Worm (Caenorhabditis elegans) whole organism, early embryonic: ENCODE data around the gene C42D4.3.
A peak's percentile ranks its signal among the peaks of the same experiment; 100 is the strongest.

Experiments used
- B0310.2 ChIP-seq: sonication (generic microtip); optimal IDR thresholded peaks from 2 replicates; lab custom pipeline; 2016; ENCODE audit warnings: mild to moderate bottlenecking, missing genetic modification characterization, missing compliant biosample characterization
- F13C5.2 ChIP-seq: sonication (generic microtip); optimal IDR thresholded peaks from 2 replicates; lab custom pipeline; 2017; ENCODE audit warnings: mild to moderate bottlenecking, missing genetic modification characterization, inconsistent platforms, missing compliant biosample characterization
- aly-1 ChIP-seq: sonication (generic microtip); optimal IDR thresholded peaks from 2 replicates; lab custom pipeline; 2016; ENCODE audit warnings: missing genetic modification characterization, missing compliant biosample characterization
- ama-1 ChIP-seq: fragments of 150-350 bp; optimal IDR thresholded peaks from 2 replicates; lab custom pipeline; 2014
- ceh-13 ChIP-seq: fragments of 200-800 bp; sonication (Bioruptor generic); optimal IDR thresholded peaks from 2 replicates; lab custom pipeline; 2018; ENCODE audit warnings: mild to moderate bottlenecking, missing genetic modification characterization, missing compliant biosample characterization
- ceh-36 ChIP-seq: sonication (generic microtip); optimal IDR thresholded peaks from 2 replicates; lab custom pipeline; 2016; ENCODE audit warnings: missing genetic modification characterization, inconsistent platforms, missing compliant biosample characterization
- ets-7 ChIP-seq: sonication (generic microtip); optimal IDR thresholded peaks from 2 replicates; lab custom pipeline; 2016; ENCODE audit warnings: missing genotype, missing genetic modification characterization, missing compliant biosample characterization
- flt-1 ChIP-seq: fragments of 200-800 bp; sonication (Bioruptor generic); IDR thresholded peaks from 2 replicates; pipeline ENCODE4 v1.3.6; 2022; ENCODE audit warnings: missing genetic modification characterization, missing compliant biosample characterization
- hmbx-1 ChIP-seq: sonication (generic microtip); optimal IDR thresholded peaks from 2 replicates; lab custom pipeline; 2016; ENCODE audit warnings: mild to moderate bottlenecking, missing genetic modification characterization, missing compliant biosample characterization
- hmg-4 ChIP-seq: fragments of 200-800 bp; sonication (Bioruptor generic); optimal IDR thresholded peaks from 2 replicates; lab custom pipeline; 2018; ENCODE audit warnings: mild to moderate bottlenecking, missing genetic modification characterization, missing compliant biosample characterization
- hnd-1 ChIP-seq: sonication (generic microtip); optimal IDR thresholded peaks from 2 replicates; lab custom pipeline; 2016; ENCODE audit warnings: missing genetic modification characterization, missing compliant biosample characterization
- pes-1 ChIP-seq: fragments of 200-800 bp; sonication (Bioruptor generic); IDR thresholded peaks from 2 replicates; pipeline ENCODE4 v1.3.6; 2022; ENCODE audit warnings: missing genetic modification reagents, missing genetic modification characterization, missing compliant biosample characterization
- scrt-1 ChIP-seq: fragments of 200-800 bp; sonication (Bioruptor generic); IDR thresholded peaks from 2 replicates; pipeline ENCODE4 v1.3.6; 2022; ENCODE audit warnings: missing genetic modification characterization, missing compliant biosample characterization
- sea-1 ChIP-seq: fragments of 200-800 bp; sonication (Bioruptor generic); conservative IDR thresholded peaks from 2 replicates; pipeline ENCODE4 v1.3.6; 2022; ENCODE audit warnings: missing genetic modification characterization, missing compliant biosample characterization
- tbx-11 ChIP-seq: fragments of 200-800 bp; sonication (Bioruptor generic); IDR thresholded peaks from 2 replicates; pipeline ENCODE4 v1.3.6; 2022; ENCODE audit warnings: missing genetic modification characterization, missing compliant biosample characterization
- tbx-37 ChIP-seq: fragments of 200-800 bp; sonication (Bioruptor generic); conservative IDR thresholded peaks from 2 replicates; pipeline ENCODE4 v1.3.6; 2022; ENCODE audit warnings: missing genetic modification reagents, missing genetic modification characterization, missing compliant biosample characterization
- tra-4 ChIP-seq: sonication (generic microtip); optimal IDR thresholded peaks from 2 replicates; lab custom pipeline; 2017; ENCODE audit warnings: missing genetic modification characterization, missing compliant biosample characterization

The C42D4.3 gene

DNA sequence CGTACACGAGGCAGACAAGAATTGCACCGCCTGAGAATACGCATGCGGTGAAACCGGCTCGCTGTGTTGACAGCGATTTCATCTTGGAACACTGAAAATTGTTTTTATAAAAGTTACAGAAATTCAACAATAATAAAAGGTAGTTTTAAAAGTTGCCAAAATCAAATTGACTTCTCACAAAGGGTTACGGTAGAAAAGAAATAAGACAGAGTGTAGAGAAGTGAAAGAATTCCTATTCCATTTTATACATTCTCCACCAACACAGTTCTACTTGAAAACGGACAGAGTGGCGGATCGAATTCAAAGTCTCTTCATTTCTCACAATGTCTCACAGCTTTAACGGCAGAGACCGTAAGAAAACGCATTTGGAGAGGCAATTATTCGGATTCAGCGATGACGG, 26.6 kb upstream of the C42D4.3 start, which contains the start of gene col-113:
col-113 (minus strand) TSS at position 101 of the 400 bp plus-strand sequence.
- TF ChIP-seq pes-1 (GFP tag; lab: Robert Waterston, UW) (no peak), hmbx-1 (no peak), tbx-37 (GFP tag; lab: Robert Waterston, UW) (no peak), flt-1 (GFP tag; lab: Robert Waterston, UW) (no peak), hmg-4 (GFP tag; lab: Kevin White, UChicago) (no peak), hnd-1 (tag; lab: Kevin White, UChicago) (no peak), F13C5.2 (tag; lab: Kevin White, UChicago) (no peak), ceh-36 (tag; lab: Kevin White, UChicago) (no peak), ceh-13 (no peak), ets-7 (tag; lab: Kevin White, UChicago) (no peak), scrt-1 (GFP tag; lab: Robert Waterston, UW) (no peak), aly-1 (tag; lab: Kevin White, UChicago) (no peak), tra-4 (tag; lab: Kevin White, UChicago) (no peak)

DNA sequence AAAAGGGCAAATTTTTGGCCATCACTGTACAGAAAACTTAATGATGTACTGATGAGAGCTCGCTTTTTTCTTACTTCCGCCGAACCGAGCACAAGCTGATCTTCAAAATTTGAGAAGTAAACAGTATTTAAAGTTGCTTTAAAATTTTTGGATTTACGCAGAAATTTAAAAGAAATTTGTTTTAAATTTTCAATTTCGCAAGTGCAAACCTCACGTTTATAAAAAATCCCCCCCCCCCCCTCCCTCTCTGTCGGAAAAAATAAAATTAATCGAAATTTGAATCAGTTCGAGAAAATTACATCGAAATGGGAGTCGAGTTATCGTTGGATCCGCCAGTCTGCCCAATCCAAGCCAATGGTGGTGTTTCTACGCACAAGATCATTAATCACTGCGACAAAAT, 25.7 kb upstream of the C42D4.3 start, which contains the start of gene C34D4.3:
C34D4.3 (plus strand) TSS at position 301 of the 400 bp plus-strand sequence.
- TF ChIP-seq hmbx-1 (no peak), scrt-1 (GFP tag; lab: Robert Waterston, UW) (no peak), flt-1 (GFP tag; lab: Robert Waterston, UW) (no peak), ceh-36 (tag; lab: Kevin White, UChicago) (no peak), tra-4 (tag; lab: Kevin White, UChicago) (no peak), ama-1 (lab: Kevin White, UChicago) (no peak), ceh-13 (no peak), tbx-11 (GFP tag; lab: Robert Waterston, UW) (no peak), hnd-1 (tag; lab: Kevin White, UChicago) (no peak), sea-1 (GFP tag; lab: Robert Waterston, UW) (no peak), pes-1 (GFP tag; lab: Robert Waterston, UW) (no peak), B0310.2 (tag; lab: Kevin White, UChicago) (no peak), aly-1 (tag; lab: Kevin White, UChicago) (no peak), F13C5.2 (tag; lab: Kevin White, UChicago) (no peak), hmg-4 (GFP tag; lab: Kevin White, UChicago) (no peak), tbx-37 (GFP tag; lab: Robert Waterston, UW) (no peak), ets-7 (tag; lab: Kevin White, UChicago) (no peak)

DNA sequence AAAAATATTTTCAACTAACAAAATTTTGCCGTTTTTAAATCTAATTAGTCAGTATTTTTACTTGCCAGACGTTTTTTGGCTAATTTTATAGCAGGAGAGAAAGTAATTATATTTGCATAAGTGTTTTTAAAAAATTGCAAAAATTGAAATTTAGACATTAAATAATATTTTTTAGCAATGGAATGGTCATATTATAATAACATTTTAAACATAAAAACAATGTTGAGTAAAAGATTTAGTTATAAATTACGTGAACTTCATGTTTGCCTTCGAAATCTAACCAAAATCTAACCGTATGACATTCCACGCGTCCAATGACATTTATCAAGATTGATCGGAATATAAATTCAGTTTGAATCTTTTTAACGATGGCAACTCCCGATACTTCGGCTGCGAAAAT, 24.7 kb upstream of the C42D4.3 start, which contains the start of gene C34D4.2:
C34D4.2 (plus strand) TSS at position 301 of the 400 bp plus-strand sequence.
- TF ChIP-seq sea-1 (GFP tag; lab: Robert Waterston, UW) (no peak), scrt-1 (GFP tag; lab: Robert Waterston, UW) (no peak), ceh-13 (no peak), hnd-1 (tag; lab: Kevin White, UChicago) (no peak), ceh-36 (tag; lab: Kevin White, UChicago) (no peak)

DNA sequence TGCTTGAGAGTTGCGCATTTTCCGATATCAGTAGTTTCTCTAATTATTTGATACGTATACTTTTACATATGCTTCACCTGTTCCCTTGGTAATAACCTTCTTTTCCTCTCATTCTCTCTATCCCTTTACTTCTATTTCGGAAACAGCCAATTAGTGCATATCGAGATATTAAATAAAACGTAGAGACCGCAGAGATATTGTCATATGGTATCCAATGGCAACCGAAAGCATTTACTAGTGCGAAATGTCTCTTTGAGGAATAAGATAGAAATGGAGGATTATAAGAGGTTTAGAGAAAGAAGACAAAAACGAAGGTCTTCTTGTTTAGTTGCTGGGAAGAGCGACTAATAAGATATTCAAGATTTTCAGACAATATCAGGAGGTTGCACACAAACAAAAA, 22.7 kb upstream of the C42D4.3 start, which contains the start of gene maph-9:
maph-9 (plus strand) TSS at position 273 of the 400 bp plus-strand sequence.
- no peak for TF ChIP-seq scrt-1 (GFP tag; lab: Robert Waterston, UW)
- no peak for TF ChIP-seq hmg-4 (GFP tag; lab: Kevin White, UChicago)
- TF ChIP-seq tbx-11 (GFP tag; lab: Robert Waterston, UW) = no peak
- TF ChIP-seq ceh-13 = no peak
- TF ChIP-seq tbx-37 (GFP tag; lab: Robert Waterston, UW) = no peak

DNA sequence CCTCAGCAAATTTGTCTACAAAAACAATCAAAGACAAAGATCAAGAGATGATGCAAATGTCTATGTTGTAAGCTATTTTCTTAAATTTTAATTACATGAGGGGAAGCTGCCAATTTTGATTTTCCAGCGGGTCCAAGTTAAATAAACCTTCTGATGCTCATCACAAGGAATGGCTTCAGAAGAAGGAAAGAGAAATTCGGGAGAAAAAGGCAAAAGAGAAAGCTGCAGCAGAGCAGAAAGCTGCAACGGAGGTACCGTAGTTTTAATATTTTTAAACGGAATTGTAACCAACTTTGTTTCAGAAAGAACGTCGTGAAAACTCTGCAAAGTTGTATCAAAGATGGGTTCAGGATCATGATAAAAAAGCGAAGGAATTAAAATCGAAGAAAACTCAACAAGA, 20.9 kb upstream of the C42D4.3 start:
- no peak for TF ChIP-seq tra-4 (tag; lab: Kevin White, UChicago)
- TF ChIP-seq tbx-37 (GFP tag; lab: Robert Waterston, UW) = no peak
- no peak for TF ChIP-seq hnd-1 (tag; lab: Kevin White, UChicago)
- TF ChIP-seq sea-1 (GFP tag; lab: Robert Waterston, UW) = no peak
- TF ChIP-seq tbx-11 (GFP tag; lab: Robert Waterston, UW) = no peak
- no peak for TF ChIP-seq hmg-4 (GFP tag; lab: Kevin White, UChicago)
- no peak for TF ChIP-seq aly-1 (tag; lab: Kevin White, UChicago)
- TF ChIP-seq ceh-13 = no peak
- TF ChIP-seq ceh-36 (tag; lab: Kevin White, UChicago) = no peak
- TF ChIP-seq ets-7 (tag; lab: Kevin White, UChicago) = no peak
- no peak for TF ChIP-seq pes-1 (GFP tag; lab: Robert Waterston, UW)
- no peak for TF ChIP-seq flt-1 (GFP tag; lab: Robert Waterston, UW)
- TF ChIP-seq F13C5.2 (tag; lab: Kevin White, UChicago) = no peak
- no peak for TF ChIP-seq hmbx-1
- no peak for TF ChIP-seq B0310.2 (tag; lab: Kevin White, UChicago)
- no peak for TF ChIP-seq ama-1 (lab: Kevin White, UChicago)
- no peak for TF ChIP-seq scrt-1 (GFP tag; lab: Robert Waterston, UW)

DNA sequence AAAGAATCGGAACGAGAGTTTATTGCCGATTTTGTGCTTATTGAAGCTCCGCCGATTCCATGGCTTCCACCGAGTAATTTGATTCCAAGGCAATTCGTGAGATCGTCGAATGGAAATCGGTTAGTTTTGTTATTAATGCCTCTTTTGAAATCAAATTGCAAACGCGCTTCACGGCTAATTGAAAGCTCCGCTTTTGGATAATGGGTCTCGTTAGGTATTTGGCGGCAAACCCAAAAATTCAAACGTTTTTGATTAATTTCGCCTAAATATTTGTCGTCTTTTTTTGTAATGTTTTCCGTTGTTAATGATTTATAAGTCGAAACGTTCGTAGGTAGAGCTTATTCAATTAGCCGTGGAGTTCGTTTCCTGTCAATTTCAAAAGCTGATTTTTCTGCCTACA, 19.5 kb upstream of the C42D4.3 start:
- no peak for TF ChIP-seq B0310.2 (tag; lab: Kevin White, UChicago)
- no peak for TF ChIP-seq hmbx-1
- TF ChIP-seq flt-1 (GFP tag; lab: Robert Waterston, UW) = no peak
- no peak for TF ChIP-seq sea-1 (GFP tag; lab: Robert Waterston, UW)
- TF ChIP-seq hmg-4 (GFP tag; lab: Kevin White, UChicago) = no peak
- no peak for TF ChIP-seq pes-1 (GFP tag; lab: Robert Waterston, UW)

DNA sequence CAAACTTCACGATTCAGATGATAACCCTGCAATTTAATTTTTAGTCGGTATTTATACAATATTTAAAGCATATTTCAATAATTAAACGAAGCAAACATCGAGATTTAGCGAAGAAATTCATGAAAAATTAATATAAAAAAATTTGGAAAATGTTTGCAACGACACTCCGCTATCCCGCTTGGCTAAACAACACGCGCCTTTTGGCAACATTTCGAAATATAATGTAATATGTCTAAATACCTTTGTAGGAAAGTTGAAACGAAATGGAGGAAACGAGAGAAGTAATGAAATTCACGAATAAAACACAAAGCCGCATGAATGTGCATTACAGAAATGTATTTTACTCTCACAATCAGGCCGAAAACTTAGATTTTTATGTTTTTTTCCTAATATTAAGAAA, 13.3 kb upstream of the C42D4.3 start, which contains the start of gene rpc-1:
rpc-1 (minus strand) TSS at position 26 of the 400 bp plus-strand sequence.
- TF ChIP-seq aly-1 (tag; lab: Kevin White, UChicago) (no peak), F13C5.2 (tag; lab: Kevin White, UChicago) (peak; percentile 3), ceh-13 (no peak), flt-1 (GFP tag; lab: Robert Waterston, UW) (no peak), ets-7 (tag; lab: Kevin White, UChicago) (no peak)
